Fruit fly (Drosophila melanogaster): Measurements from ENCODE around the gene CG8565.

CG8565 gene

dm6 chrX:15835393-15835792 lies 2.2 kb upstream of the CG8565 start, which contains the start of gene Chc (continued):
- TF ChIP-seq bbx (GFP tag; IDR thresholded peaks at IDR 0.05; ENCODE audit: partially characterized antibody) (peak; percentile 99), CG12071 (GFP tag; optimal IDR thresholded peaks at IDR 0.05) (no peak), CG2120 (GFP tag; optimal IDR thresholded peaks at IDR 0.05) (peak; percentile 21), Opbp (GFP tag; IDR thresholded peaks at IDR 0.05; ENCODE audit: partially characterized antibody) (peak; percentile 98), Dp (GFP tag; optimal IDR thresholded peaks at IDR 0.05) (peak; percentile 43), Dll (GFP tag; IDR thresholded peaks at IDR 0.05; ENCODE audit: partially characterized antibody) (peak; percentile 94), CG10462 (GFP tag; optimal IDR thresholded peaks at IDR 0.05) (no peak), gfzf (GFP tag; optimal IDR thresholded peaks at IDR 0.05) (peak; percentile 37), CG8089 (GFP tag; optimal IDR thresholded peaks at IDR 0.05) (no peak), CG15479 (GFP tag; optimal IDR thresholded peaks at IDR 0.05) (peak; percentile 44), MBD-R2 (GFP tag; IDR thresholded peaks at IDR 0.05) (peak; percentile 59), CG10267 (tag; optimal IDR thresholded peaks at IDR 0.05) (peak; percentile 25), Fer1 (GFP tag; optimal IDR thresholded peaks at IDR 0.05) (no peak), zen2 (GFP tag; IDR thresholded peaks at IDR 0.05; ENCODE audit: partially characterized antibody) (peak; percentile 95), tx (GFP tag; optimal IDR thresholded peaks at IDR 0.05) (no peak), sna (GFP tag; IDR thresholded peaks at IDR 0.05; ENCODE audit: partially characterized antibody) (peak; percentile 92), sd (tag; optimal IDR thresholded peaks at IDR 0.05) (peak; percentile 69), CG13296 (GFP tag; optimal IDR thresholded peaks at IDR 0.05) (no peak), CG1792 (GFP tag; optimal IDR thresholded peaks at IDR 0.05) (no peak), CG13894 (tag; optimal IDR thresholded peaks at IDR 0.05) (no peak), Spps (tag; optimal IDR thresholded peaks at IDR 0.05) (no peak), Antp (GFP tag; optimal IDR thresholded peaks at IDR 0.05) (no peak), her (GFP tag; optimal IDR thresholded peaks at IDR 0.05) (no peak), Med (GFP tag) (peak; percentile 76), CG15514 (GFP tag; optimal IDR thresholded peaks at IDR 0.05) (peak; percentile 43), CG17186 (GFP tag; optimal IDR thresholded peaks at IDR 0.05) (peak; percentile 32), CG5180 (GFP tag; optimal IDR thresholded peaks at IDR 0.05) (no peak), CG9727 (GFP tag; optimal IDR thresholded peaks at IDR 0.05) (no peak), stwl (tag; optimal IDR thresholded peaks at IDR 0.05) (peak; percentile 60), CG9609 (GFP tag; optimal IDR thresholded peaks at IDR 0.05) (no peak), D19B (GFP tag; optimal IDR thresholded peaks at IDR 0.05) (no peak), CG31365 (tag; optimal IDR thresholded peaks at IDR 0.05) (no peak), insv (GFP tag; optimal IDR thresholded peaks at IDR 0.05) (peak; percentile 72 to 97), CG8924 (tag; optimal IDR thresholded peaks at IDR 0.05) (peak; percentile 29), CG7963 (GFP tag; IDR thresholded peaks at IDR 0.05; ENCODE audit: partially characterized antibody) (peak; percentile 97), Doc3 (GFP tag; IDR thresholded peaks at IDR 0.05; ENCODE audit: partially characterized antibody) (peak; percentile 91), Xbp1 (GFP tag; optimal IDR thresholded peaks at IDR 0.05) (peak; percentile 20), Myb (GFP tag; optimal IDR thresholded peaks at IDR 0.05) (peak; percentile 40), Dip3 (GFP tag; optimal IDR thresholded peaks at IDR 0.05) (no peak), row (GFP tag; IDR thresholded peaks at IDR 0.05) (peak; percentile 68), CG9932 (GFP tag; IDR thresholded peaks at IDR 0.05) (peak; percentile 64), hbn (GFP tag; IDR thresholded peaks at IDR 0.05; ENCODE audit: partially characterized antibody) (peak; percentile 94), CG3407 (GFP tag; optimal IDR thresholded peaks at IDR 0.05) (no peak), knrl (GFP tag; IDR thresholded peaks at IDR 0.05; ENCODE audit: partially characterized antibody) (peak; percentile 96), CG13775 (GFP tag; optimal IDR thresholded peaks at IDR 0.05) (no peak), Bgb (GFP tag; IDR thresholded peaks at IDR 0.05; ENCODE audit: partially characterized antibody) (peak; percentile 98), CG14860 (GFP tag; IDR thresholded peaks at IDR 0.05; ENCODE audit: partially characterized antibody) (peak; percentile 97), wek (GFP tag; optimal IDR thresholded peaks at IDR 0.05) (no peak), E2f2 (GFP tag; IDR thresholded peaks at IDR 0.05) (peak; percentile 50; the same call in 1 of the 2 replicates)

Measured in whole organism, embryonic.